Worm (Caenorhabditis elegans): ENCODE data around the gene F11D5.7.
A peak's percentile ranks its signal among the peaks of the same experiment; 100 is the strongest.

Gene F11D5.7

ce11 chrX:3343620-3344197 lies 39.5 kb downstream of the F11D5.7 start (continued):
- TF ChIP-seq sdc-2 (tag; optimal IDR thresholded peaks at IDR 0.05): peak; percentile 7

ce11 chrX:3347904-3348441 lies 43.8 kb downstream of the F11D5.7 start, which contains the start of gene ZK816.3:
ZK816.3 (plus strand) TSS chrX:3348391.
- peak; percentile 60 for TF ChIP-seq ceh-34 (tag; optimal IDR thresholded peaks at IDR 0.05)
- TF ChIP-seq hlh-15 (tag; optimal IDR thresholded peaks at IDR 0.05): peak; percentile 29
- TF ChIP-seq dve-1 (tag; optimal IDR thresholded peaks at IDR 0.05): peak; percentile 15
- TF ChIP-seq nhr-11 (tag; optimal IDR thresholded peaks at IDR 0.05): no peak
- TF ChIP-seq mec-3 (tag; optimal IDR thresholded peaks at IDR 0.05; ENCODE audit: borderline replicate concordance): no peak
- peak; percentile 36 for TF ChIP-seq ceh-19 (GFP tag; optimal IDR thresholded peaks at IDR 0.05)
- peak; percentile 32 for TF ChIP-seq ttx-3 (tag; optimal IDR thresholded peaks at IDR 0.05)
- no peak for TF ChIP-seq npax-4 (tag; optimal IDR thresholded peaks at IDR 0.05)
- no peak for TF ChIP-seq unc-55 (GFP tag; optimal IDR thresholded peaks at IDR 0.05)
- no peak for TF ChIP-seq pag-3 (tag; optimal IDR thresholded peaks at IDR 0.05; ENCODE audit: borderline replicate concordance)
- TF ChIP-seq tbx-2 (tag; optimal IDR thresholded peaks at IDR 0.05): peak; percentile 72
- TF ChIP-seq fkh-10 (GFP tag; optimal IDR thresholded peaks at IDR 0.05): no peak
- TF ChIP-seq che-1 (tag; optimal IDR thresholded peaks at IDR 0.05): peak; percentile 60
- TF ChIP-seq ceh-31 (tag; optimal IDR thresholded peaks at IDR 0.05): peak; percentile 36
- TF ChIP-seq C08G9.2 (tag; optimal IDR thresholded peaks at IDR 0.05): peak; percentile 43
- peak; percentile 79 for TF ChIP-seq hlh-6 (tag; optimal IDR thresholded peaks at IDR 0.05)
- peak; percentile 75 for TF ChIP-seq ceh-6 (GFP tag; optimal IDR thresholded peaks at IDR 0.05)
- no peak for TF ChIP-seq ceh-24 (tag; optimal IDR thresholded peaks at IDR 0.05)
- TF ChIP-seq hlh-8 (tag; optimal IDR thresholded peaks at IDR 0.05): peak; percentile 23
- TF ChIP-seq pros-1 (tag; optimal IDR thresholded peaks at IDR 0.05): no peak
- peak; percentile 35 for TF ChIP-seq fax-1 (tag; optimal IDR thresholded peaks at IDR 0.05)
- no peak for TF ChIP-seq pax-1 (tag; optimal IDR thresholded peaks at IDR 0.05)
- no peak for TF ChIP-seq ama-1 (optimal IDR thresholded peaks at IDR 0.05)
- TF ChIP-seq sdc-2 (tag; optimal IDR thresholded peaks at IDR 0.05): peak; percentile 63
- peak; percentile 35 for TF ChIP-seq rnt-1 (tag; optimal IDR thresholded peaks at IDR 0.05)
- peak; percentile 35 for TF ChIP-seq C38D4.7 (GFP tag; optimal IDR thresholded peaks at IDR 0.05)
- TF ChIP-seq dmd-4 (tag; optimal IDR thresholded peaks at IDR 0.05; ENCODE audit: borderline replicate concordance): no peak
- no peak for TF ChIP-seq T23F11.4 (GFP tag; optimal IDR thresholded peaks at IDR 0.05)
- peak; percentile 32 for TF ChIP-seq madf-2 (tag; optimal IDR thresholded peaks at IDR 0.05)
- TF ChIP-seq odd-2 (tag; optimal IDR thresholded peaks at IDR 0.05): no peak
- TF ChIP-seq unc-3 (GFP tag; conservative IDR thresholded peaks at IDR 0.05): peak; percentile 46; the same call in 1 of the 2 replicates
- no peak for TF ChIP-seq unc-3 (tag; optimal IDR thresholded peaks at IDR 0.05)
- peak; percentile 31 for TF ChIP-seq unc-86 (tag; optimal IDR thresholded peaks at IDR 0.05)
- no peak for TF ChIP-seq lim-6 (tag; optimal IDR thresholded peaks at IDR 0.05)
- peak; percentile 12 for TF ChIP-seq tbx-7 (tag; optimal IDR thresholded peaks at IDR 0.05)
- no peak for TF ChIP-seq K02D7.2 (tag; optimal IDR thresholded peaks at IDR 0.05)
- no peak for TF ChIP-seq hlh-30 (tag; optimal IDR thresholded peaks at IDR 0.05; ENCODE audit: insufficient read depth)
- TF ChIP-seq ahr-1 (tag; optimal IDR thresholded peaks at IDR 0.05): no peak
- TF ChIP-seq F13H6.1 (tag; optimal IDR thresholded peaks at IDR 0.05): no peak
- peak; percentile 28 for TF ChIP-seq ceh-2 (tag; optimal IDR thresholded peaks at IDR 0.05)
- TF ChIP-seq ceh-48 (tag; optimal IDR thresholded peaks at IDR 0.05): no peak
- TF ChIP-seq pha-2 (tag; optimal IDR thresholded peaks at IDR 0.05): peak; percentile 50
- peak; percentile 78 for TF ChIP-seq elt-2 (tag; optimal IDR thresholded peaks at IDR 0.05)
- no peak for TF ChIP-seq ref-2 (tag; optimal IDR thresholded peaks at IDR 0.05)
- no peak for TF ChIP-seq elt-4 (tag; optimal IDR thresholded peaks at IDR 0.05)
- TF ChIP-seq pat-9 (tag; optimal IDR thresholded peaks at IDR 0.05): peak; percentile 71
- peak; percentile 22 for TF ChIP-seq nfya-1 (tag; optimal IDR thresholded peaks at IDR 0.05)
- TF ChIP-seq pha-4 (tag; optimal IDR thresholded peaks at IDR 0.05): no peak
- peak; percentile 30 for TF ChIP-seq eyg-1 (tag; optimal IDR thresholded peaks at IDR 0.05)
- TF ChIP-seq fkh-6 (tag; optimal IDR thresholded peaks at IDR 0.05): peak; percentile 69
